Fruit fly (Drosophila melanogaster) whole organism: ENCODE data around the gene kmg.

ENCODE experiments used
- Dll ChIP-seq: fragments of >200 bp; optimal IDR thresholded peaks from 2 replicates; lab custom pipeline; 2017
- EcR ChIP-seq, 2 experiments: fragments of >200 bp; optimal IDR thresholded peaks; 2 replicates each; lab custom pipeline; 2017; ENCODE audit warnings: missing biosample characterization in 2 of 2, missing genetic modification characterization in 2 of 2, missing genetic modification reagents in 2 of 2
- psq ChIP-seq: fragments of >200 bp; optimal IDR thresholded peaks from 2 replicates; lab custom pipeline; 2017
- usp ChIP-seq: fragments of >200 bp; optimal IDR thresholded peaks from 2 replicates; lab custom pipeline; 2017; ENCODE audit warnings: missing biosample characterization, missing genetic modification characterization, mixed read lengths

dm6 chr2L:13203437-13204137, 43.3 kb downstream of the kmg start, which contains the start of gene Pect:
- TF ChIP-seq Dll, result no peak
- TF ChIP-seq EcR (GFP tag; optimal IDR thresholded peaks at IDR 0.05; lab: Kevin White, UChicago), result no peak
- no peak for TF ChIP-seq psq
- no peak for TF ChIP-seq usp (GFP tag; lab: Kevin White, UChicago)
